Fruit fly (Drosophila melanogaster) Kc167 (cell line): Measurements from ENCODE around the gene CG13694.

Source experiments
- Myc ChIP-seq: fragments of >200 bp; optimal IDR thresholded peaks from 2 replicates; lab custom pipeline; 2017; ENCODE audit warnings: missing external identifiers
- Sin3A ChIP-seq: fragments of >200 bp; optimal IDR thresholded peaks from 2 replicates; lab custom pipeline; 2018; ENCODE audit warnings: missing external identifiers
- h ChIP-seq: fragments of >200 bp; optimal IDR thresholded peaks from 3 replicates; lab custom pipeline; 2018; ENCODE audit warnings: missing external identifiers
- insv ChIP-seq: fragments of >200 bp; optimal IDR thresholded peaks from 3 replicates; lab custom pipeline; 2018; ENCODE audit warnings: missing external identifiers
- psq ChIP-seq: fragments of >200 bp; optimal IDR thresholded peaks from 2 replicates; lab custom pipeline; 2017; ENCODE audit warnings: missing external identifiers
- ttk ChIP-seq: sonication (Bioruptor generic); optimal IDR thresholded peaks from 2 replicates; lab custom pipeline; 2017; ENCODE audit warnings: missing external identifiers

DNA sequence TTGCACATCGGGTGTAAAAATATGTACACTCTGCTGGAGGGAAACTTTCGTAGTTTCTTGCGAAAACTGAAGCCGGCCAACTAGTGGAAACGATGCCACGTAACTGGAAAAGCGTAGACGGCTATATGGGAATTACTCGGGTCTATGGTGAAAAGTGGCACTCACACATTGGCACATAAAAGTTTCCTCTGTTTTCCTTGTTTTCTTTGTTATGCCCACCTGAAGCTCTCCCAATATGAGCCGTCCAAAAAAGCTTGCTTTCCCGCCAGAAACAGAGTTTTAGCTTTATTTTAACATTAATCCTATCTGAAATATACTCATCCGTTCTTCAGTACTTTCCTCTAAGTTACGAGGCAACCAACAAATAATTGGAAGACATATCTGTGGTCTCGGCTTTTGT, 14.4 kb upstream of the CG13694 start, which contains the start of gene CG3164:
- TF ChIP-seq ttk (lab: Kevin White, UChicago) (no peak), h (no peak), Sin3A (lab: Kevin White, UChicago) (no peak), psq (lab: Kevin White, UChicago) (no peak), insv (no peak), Myc (lab: Kevin White, UChicago) (no peak)
